Fruit fly (Drosophila melanogaster) whole organism, embryonic: ENCODE results near the gene CG7264.

Experiments
- Atf6 ChIP-seq: fragments of 200-800 bp; sonication (Bioruptor generic); IDR thresholded peaks from 2 replicates; pipeline ENCODE4 v1.3.6; 2022; ENCODE audit warnings: missing biosample characterization, missing genetic modification characterization
- Bdp1 ChIP-seq: fragments of 200-800 bp; sonication (Bioruptor generic); optimal IDR thresholded peaks from 3 replicates; lab custom pipeline; 2016; ENCODE audit warnings: missing biosample characterization, missing genetic modification characterization
- CG10267 ChIP-seq: fragments of 200-800 bp; sonication (Bioruptor generic); optimal IDR thresholded peaks from 2 replicates; lab custom pipeline; 2018; ENCODE audit warnings: missing biosample characterization, mild to moderate bottlenecking, missing genetic modification characterization, moderate library complexity
- CG10321 ChIP-seq: fragments of 200-800 bp; sonication (Bioruptor generic); IDR thresholded peaks from 2 replicates; pipeline ENCODE4 v1.3.6; 2022; ENCODE audit warnings: missing biosample characterization, missing genetic modification characterization
- CG10654 ChIP-seq: fragments of 200-800 bp; sonication (Bioruptor generic); optimal IDR thresholded peaks from 2 replicates; lab custom pipeline; 2016; ENCODE audit warnings: missing biosample characterization, missing genetic modification characterization
- CG11456 ChIP-seq: fragments of 200-800 bp; sonication (Bioruptor generic); IDR thresholded peaks from 3 replicates; pipeline ENCODE4 v1.3.6; 2022; ENCODE audit warnings: missing biosample characterization, missing genetic modification characterization
- CG12071 ChIP-seq: fragments of 200-800 bp; sonication (Bioruptor generic); optimal IDR thresholded peaks from 3 replicates; lab custom pipeline; 2018; ENCODE audit warnings: missing biosample characterization, mild to moderate bottlenecking, missing genetic modification characterization
- CG12219 ChIP-seq: fragments of 200-800 bp; sonication (Bioruptor generic); optimal IDR thresholded peaks from 3 replicates; lab custom pipeline; 2018; ENCODE audit warnings: missing biosample characterization, mild to moderate bottlenecking, missing genetic modification characterization
- CG13123 ChIP-seq: fragments of 200-800 bp; sonication (Bioruptor generic); optimal IDR thresholded peaks from 2 replicates; lab custom pipeline; 2016; ENCODE audit warnings: missing biosample characterization, missing genetic modification characterization
- CG13424 ChIP-seq: fragments of 200-800 bp; sonication (Bioruptor generic); optimal IDR thresholded peaks from 2 replicates; lab custom pipeline; 2019; ENCODE audit warnings: missing biosample characterization, mild to moderate bottlenecking, missing genetic modification characterization, moderate library complexity
- CG17359 ChIP-seq: fragments of 200-800 bp; sonication (Bioruptor generic); optimal IDR thresholded peaks from 3 replicates; lab custom pipeline; 2018; ENCODE audit warnings: missing biosample characterization, mild to moderate bottlenecking, missing genetic modification characterization, moderate library complexity
- CG1792 ChIP-seq: fragments of 200-800 bp; sonication (Bioruptor generic); optimal IDR thresholded peaks from 2 replicates; lab custom pipeline; 2016; ENCODE audit warnings: missing biosample characterization, missing genetic modification characterization
- CG18011 ChIP-seq: fragments of 200-800 bp; sonication (Bioruptor generic); optimal IDR thresholded peaks from 2 replicates; lab custom pipeline; 2017; ENCODE audit warnings: missing biosample characterization, missing genetic modification characterization, mild to moderate bottlenecking, moderate library complexity, missing genotype
- CG18619 ChIP-seq: fragments of 200-800 bp; sonication (Bioruptor generic); optimal IDR thresholded peaks from 3 replicates; lab custom pipeline; 2017; ENCODE audit warnings: missing biosample characterization, mild to moderate bottlenecking, missing genetic modification characterization
- CG3281 ChIP-seq: fragments of 200-800 bp; sonication (Bioruptor generic); optimal IDR thresholded peaks from 3 replicates; lab custom pipeline; 2017; ENCODE audit warnings: missing biosample characterization, mild to moderate bottlenecking, missing genetic modification characterization
- CG34376 ChIP-seq: fragments of 200-800 bp; sonication (Bioruptor generic); optimal IDR thresholded peaks from 2 replicates; lab custom pipeline; 2018; ENCODE audit warnings: missing biosample characterization, mild to moderate bottlenecking, missing genetic modification characterization
- CG3726 ChIP-seq: fragments of 200-800 bp; sonication (Bioruptor generic); IDR thresholded peaks from 3 replicates; pipeline ENCODE4, ENCODE4 v1.3.6; 2022; ENCODE audit warnings: missing biosample characterization, missing genetic modification characterization
- CG6654 ChIP-seq: fragments of 200-800 bp; sonication (Bioruptor generic); optimal IDR thresholded peaks from 2 replicates; lab custom pipeline; 2017; ENCODE audit warnings: missing biosample characterization, mild to moderate bottlenecking, missing genetic modification characterization
- CG6683 ChIP-seq: fragments of 200-800 bp; sonication (Bioruptor generic); optimal IDR thresholded peaks from 2 replicates; lab custom pipeline; 2017; ENCODE audit warnings: missing biosample characterization, mild to moderate bottlenecking, missing genetic modification characterization, missing genetic modification reagents
- CG6854 ChIP-seq: fragments of 200-800 bp; sonication (Bioruptor generic); optimal IDR thresholded peaks from 3 replicates; lab custom pipeline; 2017; ENCODE audit warnings: missing biosample characterization, mild to moderate bottlenecking, missing genetic modification characterization
- CG9215 ChIP-seq: fragments of 200-800 bp; sonication (Bioruptor generic); IDR thresholded peaks from 2 replicates; pipeline ENCODE4 v1.3.6; 2022; ENCODE audit warnings: missing biosample characterization, missing genetic modification characterization
- Drgx ChIP-seq: fragments of 200-800 bp; sonication (Bioruptor generic); IDR thresholded peaks from 2 replicates; pipeline ENCODE4 v1.3.6; 2022; ENCODE audit warnings: missing biosample characterization, missing genetic modification characterization
- Fer2 ChIP-seq: fragments of 200-800 bp; sonication (Bioruptor generic); optimal IDR thresholded peaks from 2 replicates; lab custom pipeline; 2018; ENCODE audit warnings: missing biosample characterization, mild to moderate bottlenecking, missing genetic modification characterization, moderate library complexity
- Hsf ChIP-seq: fragments of 200-800 bp; sonication (Bioruptor generic); optimal IDR thresholded peaks from 3 replicates; lab custom pipeline; 2016; ENCODE audit warnings: missing biosample characterization, missing genetic modification characterization
- Jarid2 ChIP-seq: fragments of 200-800 bp; sonication (Bioruptor generic); optimal IDR thresholded peaks from 3 replicates; lab custom pipeline; 2017; ENCODE audit warnings: mild to moderate bottlenecking, missing biosample characterization, missing genetic modification reagents, missing genetic modification characterization
- Lhr ChIP-seq: fragments of 200-800 bp; sonication (Bioruptor generic); optimal IDR thresholded peaks from 3 replicates; lab custom pipeline; 2017; ENCODE audit warnings: mild to moderate bottlenecking, missing biosample characterization, missing genetic modification reagents, missing genetic modification characterization
- Med ChIP-seq: fragments of 200-800 bp; sonication (Bioruptor generic); peaks from one replicate; lab custom pipeline; 2016; ENCODE audit warnings: missing biosample characterization, missing genetic modification characterization, mild to moderate bottlenecking, inconsistent platforms, moderate library complexity
- Rx ChIP-seq: fragments of 200-800 bp; sonication (Bioruptor generic); IDR thresholded peaks from 2 replicates; pipeline ENCODE4 v1.3.6; 2022; ENCODE audit warnings: missing biosample characterization, missing genetic modification characterization
- Stat92E ChIP-seq, 3 experiments: fragments of >200 bp in 2 of 3; fragments of 200-800 bp in 1 of 3; sonication (Bioruptor generic) in 1 of 3; optimal IDR thresholded peaks; 2 replicates each; lab custom pipeline; 2017 to 2019; ENCODE audit warnings: missing biosample characterization in 3 of 3, missing genetic modification characterization in 3 of 3, mild to moderate bottlenecking in 1 of 3, moderate library complexity in 1 of 3
- Xbp1 ChIP-seq: fragments of 200-800 bp; sonication (Bioruptor generic); optimal IDR thresholded peaks from 3 replicates; lab custom pipeline; 2016; ENCODE audit warnings: missing biosample characterization, mild to moderate bottlenecking, missing genetic modification characterization
- ab ChIP-seq: fragments of 200-800 bp; sonication (Bioruptor generic); optimal IDR thresholded peaks from 2 replicates; lab custom pipeline; 2016; ENCODE audit warnings: missing biosample characterization, missing genetic modification characterization
- ap ChIP-seq: fragments of 200-800 bp; sonication (Bioruptor generic); IDR thresholded peaks from 2 replicates; pipeline ENCODE4 v1.3.6; 2022; ENCODE audit warnings: missing biosample characterization, missing genetic modification characterization
- caup ChIP-seq: fragments of 200-800 bp; sonication (Bioruptor generic); optimal IDR thresholded peaks from 3 replicates; lab custom pipeline; 2017; ENCODE audit warnings: missing biosample characterization, mild to moderate bottlenecking, missing genetic modification characterization, moderate library complexity; ENCODE audit not compliant: severe bottlenecking
- eyg ChIP-seq: fragments of 200-800 bp; sonication (Bioruptor generic); optimal IDR thresholded peaks from 3 replicates; lab custom pipeline; 2016; ENCODE audit warnings: missing biosample characterization, missing genetic modification characterization
- fd96Cb ChIP-seq: fragments of 200-800 bp; sonication (Bioruptor generic); optimal IDR thresholded peaks from 2 replicates; lab custom pipeline; 2018; ENCODE audit warnings: missing biosample characterization, mild to moderate bottlenecking, missing genetic modification characterization, moderate library complexity
- fu2 ChIP-seq: fragments of 200-800 bp; sonication (Bioruptor generic); optimal IDR thresholded peaks from 2 replicates; lab custom pipeline; 2016; ENCODE audit warnings: missing biosample characterization, missing genetic modification characterization
- her ChIP-seq: fragments of 200-800 bp; sonication (Bioruptor generic); optimal IDR thresholded peaks from 2 replicates; lab custom pipeline; 2016; ENCODE audit warnings: missing biosample characterization, missing genetic modification characterization
- ind ChIP-seq: fragments of 200-800 bp; sonication (Bioruptor generic); optimal IDR thresholded peaks from 3 replicates; lab custom pipeline; 2016; ENCODE audit warnings: missing biosample characterization, missing genetic modification characterization
- jigr1 ChIP-seq: fragments of 200-800 bp; sonication (Bioruptor generic); IDR thresholded peaks from 3 replicates; pipeline ENCODE4 v1.3.6; 2022; ENCODE audit warnings: missing biosample characterization, missing genetic modification characterization
- kay ChIP-seq: fragments of 200-800 bp; sonication (Bioruptor generic); optimal IDR thresholded peaks from 2 replicates; lab custom pipeline; 2016; ENCODE audit warnings: missing biosample characterization, missing genetic modification characterization
- maf-S ChIP-seq: fragments of 200-800 bp; sonication (Bioruptor generic); optimal IDR thresholded peaks from 2 replicates; lab custom pipeline; 2016; ENCODE audit warnings: missing biosample characterization, missing genetic modification characterization
- otp ChIP-seq: fragments of 200-800 bp; sonication (Bioruptor generic); IDR thresholded peaks from 3 replicates; pipeline ENCODE4, ENCODE4 v1.3.6; 2022; ENCODE audit warnings: missing biosample characterization, missing genetic modification characterization
- pho ChIP-seq: fragments of 200-800 bp; sonication (Bioruptor generic); optimal IDR thresholded peaks from 2 replicates; lab custom pipeline; 2016; ENCODE audit warnings: missing biosample characterization, missing genetic modification characterization
- prd ChIP-seq, 3 experiments: fragments of >200 bp in 2 of 3; fragments of 200-800 bp in 1 of 3; sonication (Bioruptor generic) in 1 of 3; optimal IDR thresholded peaks in 2 of 3; IDR thresholded peaks in 1 of 3; 2 replicates in 2 of 3; 3 replicates in 1 of 3; pipeline versions ENCODE4 v1.3.6 to Lab custom; 2017 to 2022; ENCODE audit warnings: missing biosample characterization in 1 of 3, missing genetic modification characterization in 1 of 3
- sc ChIP-seq, 3 experiments: fragments of >200 bp in 2 of 3; fragments of 200-800 bp in 1 of 3; sonication (Bioruptor generic) in 1 of 3; optimal IDR thresholded peaks; 2 replicates in 2 of 3; 3 replicates in 1 of 3; lab custom pipeline; 2017; ENCODE audit warnings: mild to moderate bottlenecking in 1 of 3, missing biosample characterization in 1 of 3, missing genetic modification characterization in 1 of 3, missing genetic modification reagents in 1 of 3
- tio ChIP-seq: fragments of 200-800 bp; sonication (Bioruptor generic); optimal IDR thresholded peaks from 2 replicates; lab custom pipeline; 2017; ENCODE audit warnings: missing biosample characterization, missing genetic modification characterization, inconsistent platforms
- trh ChIP-seq: fragments of 200-800 bp; sonication (Bioruptor generic); optimal IDR thresholded peaks from 2 replicates; lab custom pipeline; 2016; ENCODE audit warnings: missing biosample characterization, missing genetic modification characterization
- wor ChIP-seq: fragments of 200-800 bp; sonication (Bioruptor generic); IDR thresholded peaks from 2 replicates; pipeline ENCODE4 v1.3.6; 2022; ENCODE audit warnings: missing biosample characterization, missing genetic modification characterization

The CG7264 gene

DNA sequence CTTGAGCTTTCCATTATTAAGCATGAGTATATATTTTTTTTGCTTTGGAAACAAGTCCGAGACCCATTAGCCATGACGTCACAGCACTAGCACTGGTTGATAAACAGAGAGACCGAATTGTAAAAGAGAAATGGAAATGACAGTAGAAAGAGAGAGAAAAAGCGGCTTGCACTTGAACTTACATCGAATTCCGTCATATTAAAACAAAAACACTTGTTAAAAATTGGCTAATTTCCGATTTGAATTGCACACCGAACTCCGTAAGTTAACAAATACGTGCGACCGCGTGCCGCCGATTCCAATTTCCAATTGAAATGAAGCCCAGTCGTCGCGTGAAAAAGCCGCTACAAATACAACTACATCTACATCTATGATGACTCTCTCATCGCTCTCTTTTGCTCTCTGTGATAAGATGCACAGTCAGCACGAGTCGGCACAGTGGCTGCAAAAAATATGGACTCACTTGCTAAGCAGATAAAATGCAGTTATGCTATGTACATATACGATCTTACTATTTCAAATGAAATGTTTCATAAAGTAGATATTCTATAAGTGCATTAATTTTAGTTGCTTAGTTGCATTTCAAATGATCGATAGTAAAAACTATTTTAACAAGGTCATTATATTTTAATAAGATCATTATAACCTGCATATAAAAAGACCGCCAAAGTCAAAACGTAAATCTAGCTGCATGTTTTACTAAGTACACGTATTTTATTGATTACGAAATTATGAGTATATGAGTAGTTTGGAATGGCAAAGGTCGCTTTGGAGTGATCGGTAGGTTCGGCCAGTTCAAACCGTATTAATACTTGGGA lies 9.0 kb upstream of the CG7264 start (continued):
- no peak for TF ChIP-seq Bdp1 (GFP tag; lab: Kevin White, UChicago)
- peak; percentile 42 for TF ChIP-seq Xbp1 (GFP tag; lab: Kevin White, UChicago)
- no peak for TF ChIP-seq CG1792
- peak; percentile 41 for TF ChIP-seq Hsf
- TF ChIP-seq otp (GFP tag; lab: Robert Waterston, UW), result no peak
- no peak for TF ChIP-seq CG6683 (GFP tag; lab: Kevin White, UChicago)
- TF ChIP-seq CG13424, result peak; percentile 57
- 0 out of 2 replicates have a peak, but pooled peaks have one; percentile 22 for TF ChIP-seq CG10321
- no peak for TF ChIP-seq prd (optimal IDR thresholded peaks at IDR 0.05; lab: Kevin White, UChicago)
- TF ChIP-seq prd (GFP tag; IDR thresholded peaks at IDR 0.05; lab: Robert Waterston, UW), result peak; percentile 51; the same call in 2 of the 3 replicates
- no peak for TF ChIP-seq fd96Cb (tag; lab: Kevin White, UChicago)
- TF ChIP-seq Jarid2 (GFP tag; lab: Kevin White, UChicago), result peak; percentile 48
- no peak for TF ChIP-seq CG10654
- TF ChIP-seq Rx (GFP tag; lab: Robert Waterston, UW), result no peak
- peak; percentile 69 for TF ChIP-seq kay (GFP tag; lab: Kevin White, UChicago)
- peak; percentile 34 for TF ChIP-seq CG12219 (GFP tag; lab: Kevin White, UChicago)
- no peak for TF ChIP-seq CG6854 (GFP tag; lab: Kevin White, UChicago)
- TF ChIP-seq CG11456 (GFP tag; lab: Robert Waterston, UW), result peak; percentile 55; the same call in 1 of the 3 replicates
- peak; percentile 41 for TF ChIP-seq CG17359 (tag; lab: Kevin White, UChicago)
- TF ChIP-seq eyg (GFP tag; lab: Kevin White, UChicago), result no peak
- TF ChIP-seq Atf6, result peak; percentile 70
- peak; percentile 44 for TF ChIP-seq ind (GFP tag; lab: Kevin White, UChicago)
- TF ChIP-seq trh (GFP tag; lab: Kevin White, UChicago), result no peak
- peak; percentile 19 for TF ChIP-seq CG18619
- no peak for TF ChIP-seq CG18011 (GFP tag; lab: Kevin White, UChicago)
- TF ChIP-seq her (GFP tag; lab: Kevin White, UChicago), result peak; percentile 21
- no peak for TF ChIP-seq caup (GFP tag; lab: Kevin White, UChicago)
- TF ChIP-seq maf-S (GFP tag; lab: Kevin White, UChicago), result no peak
- TF ChIP-seq CG9215 (GFP tag; lab: Robert Waterston, UW), result no peak
- no peak for TF ChIP-seq CG3281 (GFP tag; lab: Kevin White, UChicago)
- no peak for TF ChIP-seq CG6654 (GFP tag; lab: Kevin White, UChicago)
- no peak for TF ChIP-seq ab
- TF ChIP-seq Lhr, result no peak
- TF ChIP-seq CG10267 (tag; lab: Kevin White, UChicago), result peak; percentile 11
- TF ChIP-seq pho (GFP tag; lab: Kevin White, UChicago), result peak; percentile 19
- peak; percentile 1 for TF ChIP-seq CG13123 (GFP tag; lab: Kevin White, UChicago)
- TF ChIP-seq tio (GFP tag; lab: Kevin White, UChicago), result no peak
- TF ChIP-seq CG12071 (GFP tag; lab: Kevin White, UChicago), result peak; percentile 31
- TF ChIP-seq sc (optimal IDR thresholded peaks at IDR 0.05; lab: Kevin White, UChicago), result no peak
- TF ChIP-seq sc (GFP tag; optimal IDR thresholded peaks at IDR 0.05; lab: Kevin White, UChicago), result no peak
- TF ChIP-seq wor (GFP tag; lab: Robert Waterston, UW), result no peak
- no peak for TF ChIP-seq jigr1 (GFP tag; lab: Robert Waterston, UW)
- peak; percentile 68 for TF ChIP-seq CG34376 (GFP tag; lab: Kevin White, UChicago)
- peak; percentile 8; the same call in 1 of the 3 replicates for TF ChIP-seq CG3726 (GFP tag; lab: Robert Waterston, UW)
- no peak for TF ChIP-seq Fer2 (tag; lab: Kevin White, UChicago)
- peak; percentile 56; the same call in 1 of the 2 replicates for TF ChIP-seq Drgx (GFP tag; lab: Robert Waterston, UW)
- peak; percentile 79 for TF ChIP-seq Med (GFP tag; lab: Kevin White, UChicago)
- TF ChIP-seq fu2 (GFP tag; lab: Kevin White, UChicago), result peak; percentile 1
- TF ChIP-seq ap (GFP tag; lab: Robert Waterston, UW), result no peak
- peak in 1 of 3 experiments; percentile 36 for TF ChIP-seq Stat92E (GFP tag; optimal IDR thresholded peaks at IDR 0.05; lab: Kevin White, UChicago)
